Worm (Caenorhabditis elegans) whole organism, L4/young adult: ENCODE measurements around the gene rpa-1.
A peak's percentile ranks its signal among the peaks of the same experiment; 100 is the strongest.

Source experiments
- W03F9.2 ChIP-seq: fragments of 150-350 bp; optimal IDR thresholded peaks from 2 replicates; lab custom pipeline; 2014; ENCODE audit warnings: missing biosample characterization, missing genetic modification characterization
- dao-5 ChIP-seq: sonication (generic microtip); optimal IDR thresholded peaks from 2 replicates; lab custom pipeline; 2016; ENCODE audit warnings: missing genotype, missing genetic modification characterization, moderate library complexity, missing compliant biosample characterization
- him-1 ChIP-seq: sonication (generic microtip); optimal IDR thresholded peaks from 2 replicates; lab custom pipeline; 2016; ENCODE audit warnings: missing genotype, missing genetic modification reagents, missing genetic modification characterization, missing compliant biosample characterization

rpa-1 gene

DNA sequence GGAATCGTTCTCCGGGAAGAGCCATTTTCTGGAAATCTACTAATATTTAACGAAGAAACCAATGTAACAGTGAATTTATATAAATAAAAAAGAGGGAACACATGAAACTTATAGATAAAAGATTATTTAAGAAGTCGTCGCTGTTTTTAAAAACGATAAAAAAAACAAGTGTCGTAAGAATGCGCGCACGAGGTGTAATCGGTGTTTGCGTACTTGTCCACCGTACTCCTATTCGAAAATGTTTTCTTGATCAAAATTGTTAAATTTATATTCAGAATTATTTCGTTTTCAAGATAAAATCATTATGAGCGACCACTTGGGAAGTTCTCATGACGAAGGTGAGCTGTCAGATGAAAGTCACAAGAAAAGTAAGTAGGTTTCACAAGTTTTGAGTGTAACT, 34.6 kb downstream of the rpa-1 start, which contains the start of the genes moa-2 and cdk-11.1:
TSS of gene moa-2 (minus strand) at position 25 of the 400 bp plus-strand sequence.
TSS of gene cdk-11.1 (plus strand) at position 227 of the 400 bp plus-strand sequence.
- TF ChIP-seq him-1 (tag; lab: Kevin White, UChicago) (no peak), dao-5 (tag; lab: Kevin White, UChicago) (no peak), W03F9.2 (tag; lab: Kevin White, UChicago) (no peak)

DNA sequence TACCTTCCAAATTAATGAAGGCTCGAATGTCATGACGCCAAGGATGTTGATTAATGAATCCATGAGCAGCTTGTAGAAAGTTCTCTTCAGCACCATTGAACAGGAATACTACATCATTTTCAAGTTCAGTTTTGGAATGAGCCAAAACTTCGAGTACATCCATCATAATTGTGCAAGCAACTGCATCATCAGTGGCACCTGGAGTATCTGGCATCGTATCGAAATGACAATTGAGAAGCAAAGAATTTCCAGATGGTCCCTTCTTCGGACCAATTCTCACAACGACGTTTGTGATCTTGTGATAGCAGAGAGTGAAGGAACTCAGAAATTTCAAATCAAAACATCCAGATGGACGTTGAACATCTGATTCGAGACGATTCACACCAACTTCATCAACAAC, 40.0 kb downstream of the rpa-1 start:
- TF ChIP-seq him-1 (tag; lab: Kevin White, UChicago) = no peak
- no peak for TF ChIP-seq W03F9.2 (tag; lab: Kevin White, UChicago)
- no peak for TF ChIP-seq dao-5 (tag; lab: Kevin White, UChicago)

DNA sequence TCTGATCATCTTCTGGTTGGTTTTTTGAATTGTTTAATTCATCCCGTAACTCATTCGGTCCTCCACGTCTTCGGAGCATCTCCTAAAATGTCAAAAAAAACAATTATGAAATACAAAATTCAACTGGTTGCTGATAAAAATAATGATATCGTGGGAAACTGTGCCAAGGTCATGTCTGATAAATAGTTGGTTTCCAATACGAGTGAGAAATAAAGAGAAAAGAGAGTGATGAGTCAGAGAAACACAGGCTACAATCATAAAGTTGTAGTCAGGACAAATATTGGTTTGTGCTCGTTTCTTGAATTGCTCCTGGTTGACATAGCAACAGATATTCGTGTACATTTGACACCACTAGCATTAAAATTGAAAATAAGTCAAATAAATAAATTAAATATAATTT, 40.8 kb downstream of the rpa-1 start, which contains the start of gene B0495.7:
TSS of gene B0495.7 (minus strand) at position 82 of the 400 bp plus-strand sequence.
- TF ChIP-seq him-1 (tag; lab: Kevin White, UChicago) = no peak
- no peak for TF ChIP-seq W03F9.2 (tag; lab: Kevin White, UChicago)
- no peak for TF ChIP-seq dao-5 (tag; lab: Kevin White, UChicago)

DNA sequence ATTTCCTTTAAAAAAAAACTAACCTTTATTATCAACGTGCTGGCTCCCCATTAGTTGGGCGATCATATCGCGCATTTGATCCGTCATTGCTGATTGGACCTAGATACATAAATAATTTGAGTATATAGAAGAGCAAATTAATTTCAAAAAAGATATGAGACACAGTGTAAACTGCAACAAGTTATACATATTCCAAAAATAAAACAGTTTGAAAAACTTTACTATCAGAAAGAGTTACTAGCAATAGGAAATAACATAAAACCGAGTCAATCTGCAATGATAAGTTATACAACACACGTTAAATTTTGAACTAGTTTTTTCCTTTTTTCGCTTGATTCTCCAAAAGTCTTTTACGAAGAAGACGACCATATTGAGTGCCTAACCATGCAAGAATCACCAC, 43.0 kb downstream of the rpa-1 start, which contains the start of gene luc-7L:
TSS of gene luc-7L (minus strand) at position 101 of the 400 bp plus-strand sequence.
- TF ChIP-seq him-1 (tag; lab: Kevin White, UChicago) = no peak
- no peak for TF ChIP-seq dao-5 (tag; lab: Kevin White, UChicago)
- no peak for TF ChIP-seq W03F9.2 (tag; lab: Kevin White, UChicago)

DNA sequence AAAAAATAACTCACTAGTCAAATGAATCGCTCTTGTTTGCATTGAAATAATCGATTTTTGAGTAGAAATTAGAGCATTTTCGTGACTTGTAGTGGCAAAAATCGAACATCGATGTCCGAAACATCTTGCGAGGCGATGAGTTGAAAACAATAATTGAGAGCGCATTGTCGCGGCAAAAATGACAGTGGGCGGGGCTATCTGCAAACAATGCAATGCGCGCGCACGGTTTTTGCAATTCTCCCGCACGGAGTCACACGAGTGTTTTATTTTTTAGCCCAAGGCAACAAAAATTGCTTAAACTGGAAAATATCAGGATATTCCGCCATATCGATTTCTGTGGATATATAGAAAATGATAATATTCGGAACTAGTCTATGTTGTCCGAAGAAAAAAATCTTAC, 44.2 kb downstream of the rpa-1 start, which contains the start of gene B0495.9:
TSS of gene B0495.9 (minus strand) at position 171 of the 400 bp plus-strand sequence.
- peak; percentile 14 for TF ChIP-seq W03F9.2 (tag; lab: Kevin White, UChicago)
- no peak for TF ChIP-seq dao-5 (tag; lab: Kevin White, UChicago)
- peak; percentile 78 for TF ChIP-seq him-1 (tag; lab: Kevin White, UChicago)

DNA sequence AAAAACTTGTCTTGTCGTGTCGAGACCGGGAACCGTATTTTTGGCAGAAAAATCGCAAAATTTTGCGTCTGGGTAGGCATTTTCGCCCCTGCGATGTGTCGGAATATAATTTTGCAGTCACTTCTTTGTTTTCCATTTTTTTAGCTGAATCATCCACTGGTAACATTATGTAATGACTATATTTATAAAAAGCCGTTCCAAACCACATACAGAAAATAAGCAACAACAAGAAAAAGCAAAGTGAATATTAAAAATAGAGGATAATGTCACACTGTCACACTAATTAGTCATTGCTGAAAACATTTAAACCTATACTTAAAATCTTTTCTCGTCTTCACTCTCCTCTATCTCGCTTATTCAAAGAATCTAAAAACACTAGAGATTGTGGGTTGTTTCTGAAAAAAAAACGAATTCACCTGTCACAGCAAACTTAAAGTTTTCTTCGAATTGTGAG, 44.9 kb downstream of the rpa-1 start, which contains the start of gene sre-1:
TSS of gene sre-1 (plus strand) at position 404 of the 454 bp plus-strand sequence.
- no peak for TF ChIP-seq him-1 (tag; lab: Kevin White, UChicago)
- no peak for TF ChIP-seq dao-5 (tag; lab: Kevin White, UChicago)
- no peak for TF ChIP-seq W03F9.2 (tag; lab: Kevin White, UChicago)

DNA sequence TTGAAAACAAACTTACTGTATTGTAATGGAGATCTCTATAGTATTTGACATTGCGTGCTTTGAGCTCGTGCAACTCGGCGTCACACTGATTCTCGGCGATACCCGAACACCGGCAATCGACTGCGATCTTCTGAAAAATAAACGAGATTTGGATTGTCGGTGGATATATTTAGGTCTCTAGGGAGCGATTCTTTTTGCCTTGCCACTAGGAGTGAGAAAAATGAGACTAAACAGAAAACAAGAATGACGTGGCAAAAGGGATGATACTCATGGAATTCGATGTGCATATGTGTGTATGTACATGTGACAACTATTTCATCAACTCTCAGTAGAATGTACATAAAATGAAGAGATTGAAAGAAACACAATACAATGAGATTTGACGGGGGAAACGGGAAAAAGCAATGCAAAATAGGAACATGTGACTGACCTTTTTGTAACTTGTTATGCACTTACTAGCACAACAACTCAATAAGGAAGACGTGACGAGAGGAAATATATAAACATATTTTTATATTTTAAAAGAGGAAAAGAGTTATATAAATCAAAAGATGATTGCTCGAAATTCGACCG, 50.3 kb downstream of the rpa-1 start:
- TF ChIP-seq him-1 (tag; lab: Kevin White, UChicago) (no peak), W03F9.2 (tag; lab: Kevin White, UChicago) (no peak), dao-5 (tag; lab: Kevin White, UChicago) (no peak)

DNA sequence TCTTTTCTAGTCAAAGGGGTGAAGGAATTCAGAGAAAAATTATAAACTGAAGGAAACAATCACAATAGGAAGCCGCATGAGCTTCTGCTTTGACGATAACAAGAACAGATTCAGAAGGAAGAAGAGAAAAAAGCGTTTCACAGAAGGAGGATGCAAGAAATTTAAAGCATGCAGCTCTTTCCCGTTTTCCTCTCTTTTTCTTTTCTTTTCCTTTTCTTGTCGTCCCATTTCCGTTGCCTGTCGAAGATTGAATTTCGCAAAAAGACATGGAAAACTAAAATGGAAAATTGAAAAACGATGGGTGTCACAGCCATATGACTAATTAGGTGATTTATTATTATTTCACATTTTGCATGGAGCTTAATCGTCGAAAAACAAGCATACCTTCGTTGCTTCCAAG, 51.7 kb downstream of the rpa-1 start:
- TF ChIP-seq dao-5 (tag; lab: Kevin White, UChicago) (no peak), him-1 (tag; lab: Kevin White, UChicago) (no peak), W03F9.2 (tag; lab: Kevin White, UChicago) (no peak)
